Worm (Caenorhabditis elegans) whole organism, L2 larva: Measurements from ENCODE around the gene ubh-3.

Source experiments
- F13H6.1 ChIP-seq: sonication (generic microtip); optimal IDR thresholded peaks from 2 replicates; lab custom pipeline; 2016; ENCODE audit warnings: missing genetic modification characterization, missing compliant biosample characterization
- R02D3.7 ChIP-seq: fragments of 150-350 bp; optimal IDR thresholded peaks from 2 replicates; lab custom pipeline; 2014; ENCODE audit warnings: missing biosample characterization, missing genetic modification characterization
- ZK546.5 ChIP-seq: sonication (generic microtip); optimal IDR thresholded peaks from 2 replicates; lab custom pipeline; 2017; ENCODE audit warnings: missing biosample characterization, missing genetic modification characterization
- alr-1 ChIP-seq: fragments of 150-350 bp; optimal IDR thresholded peaks from 2 replicates; lab custom pipeline; 2014; ENCODE audit warnings: missing biosample characterization, missing genetic modification characterization
- ceh-16 ChIP-seq: fragments of 150-350 bp; optimal IDR thresholded peaks from 2 replicates; lab custom pipeline; 2014; ENCODE audit warnings: missing biosample characterization, missing genetic modification characterization
- egl-27 ChIP-seq: sonication (generic microtip); optimal IDR thresholded peaks from 3 replicates; lab custom pipeline; 2017; ENCODE audit warnings: missing biosample characterization, missing genetic modification reagents, missing genetic modification characterization
- nhr-12 ChIP-seq: fragments of 150-350 bp; optimal IDR thresholded peaks from 2 replicates; lab custom pipeline; 2014; ENCODE audit warnings: missing biosample characterization, missing genetic modification characterization
- snpc-4 ChIP-seq: fragments of 150-350 bp; optimal IDR thresholded peaks from 2 replicates; lab custom pipeline; 2014; ENCODE audit warnings: missing biosample characterization, missing genetic modification characterization
- ztf-1 ChIP-seq: fragments of 200-800 bp; sonication (Bioruptor generic); conservative IDR thresholded peaks from 2 replicates; pipeline ENCODE4 v1.3.6; 2022; ENCODE audit warnings: missing genetic modification characterization, missing compliant biosample characterization

DNA sequence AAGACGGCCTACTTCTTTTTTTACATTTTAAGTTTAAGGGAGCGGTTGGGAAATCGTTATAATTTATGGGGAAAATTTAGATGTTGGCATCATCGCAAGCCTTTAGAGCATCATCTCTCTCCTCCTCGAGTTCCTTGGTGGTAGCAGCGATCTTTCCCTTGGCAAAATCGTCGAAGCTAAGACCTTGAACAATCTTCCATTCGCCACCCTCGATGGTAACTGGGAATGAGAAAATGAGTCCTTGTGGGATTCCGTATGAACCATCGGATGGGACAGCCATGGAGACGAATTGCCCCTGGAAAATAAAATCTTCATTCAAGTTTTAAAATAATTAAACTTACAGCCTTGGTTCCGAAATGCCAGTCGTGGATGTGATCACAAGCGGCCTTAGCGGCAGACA, 6.7 kb upstream of the ubh-3 start:
- no peak for TF ChIP-seq alr-1 (tag; lab: Kevin White, UChicago)
- TF ChIP-seq F13H6.1 (tag; lab: Kevin White, UChicago): no peak
- TF ChIP-seq snpc-4: no peak
- TF ChIP-seq nhr-12 (tag; lab: Kevin White, UChicago): no peak
- TF ChIP-seq ZK546.5 (tag; lab: Kevin White, UChicago): no peak
- no peak for TF ChIP-seq ceh-16 (tag; lab: Kevin White, UChicago)
- no peak for TF ChIP-seq R02D3.7 (tag; lab: Kevin White, UChicago)
- TF ChIP-seq egl-27 (tag; lab: Kevin White, UChicago): no peak
- TF ChIP-seq ztf-1 (GFP tag; lab: Robert Waterston, UW): no peak
